Worm (Caenorhabditis elegans) whole organism, L4/young adult: Measurements from ENCODE around the gene T13F2.6.

Experiments
- W03F9.2 ChIP-seq: fragments of 150-350 bp; optimal IDR thresholded peaks from 2 replicates; lab custom pipeline; 2014; ENCODE audit warnings: missing biosample characterization, missing genetic modification characterization
- dao-5 ChIP-seq: sonication (generic microtip); optimal IDR thresholded peaks from 2 replicates; lab custom pipeline; 2016; ENCODE audit warnings: missing genotype, missing genetic modification characterization, moderate library complexity, missing compliant biosample characterization
- him-1 ChIP-seq: sonication (generic microtip); optimal IDR thresholded peaks from 2 replicates; lab custom pipeline; 2016; ENCODE audit warnings: missing genotype, missing genetic modification reagents, missing genetic modification characterization, missing compliant biosample characterization

DNA sequence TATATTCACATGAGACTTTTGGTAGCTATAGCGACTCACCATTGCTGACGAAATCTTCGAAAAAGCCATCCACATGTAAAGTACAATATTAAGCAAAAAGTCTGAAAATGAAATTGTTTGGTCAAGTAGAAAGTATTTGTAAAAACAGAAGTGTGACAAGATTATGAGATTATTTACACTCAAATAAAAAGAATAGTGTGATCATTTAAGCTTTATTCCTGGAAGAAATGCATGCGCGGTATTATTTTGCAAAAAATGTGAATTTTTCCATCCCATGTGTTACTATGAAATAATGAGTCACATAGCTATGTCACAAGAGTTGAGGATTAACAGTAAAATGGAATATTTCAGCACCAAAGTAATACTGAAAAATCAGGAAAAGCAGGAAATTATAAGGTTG lies 32.5 kb downstream of the T13F2.6 start, which contains the start of gene dct-15:
- TF ChIP-seq him-1 (tag; lab: Kevin White, UChicago) = no peak
- no peak for TF ChIP-seq W03F9.2 (tag; lab: Kevin White, UChicago)
- no peak for TF ChIP-seq dao-5 (tag; lab: Kevin White, UChicago)
